Fruit fly (Drosophila melanogaster) Kc167 (cell line): Measurements from ENCODE around the gene vito.

ENCODE experiments used
- Myc ChIP-seq: fragments of >200 bp; optimal IDR thresholded peaks from 2 replicates; lab custom pipeline; 2017; ENCODE audit warnings: missing external identifiers
- Sin3A ChIP-seq: fragments of >200 bp; optimal IDR thresholded peaks from 2 replicates; lab custom pipeline; 2018; ENCODE audit warnings: missing external identifiers
- h ChIP-seq: fragments of >200 bp; optimal IDR thresholded peaks from 3 replicates; lab custom pipeline; 2018; ENCODE audit warnings: missing external identifiers
- insv ChIP-seq: fragments of >200 bp; optimal IDR thresholded peaks from 3 replicates; lab custom pipeline; 2018; ENCODE audit warnings: missing external identifiers
- psq ChIP-seq: fragments of >200 bp; optimal IDR thresholded peaks from 2 replicates; lab custom pipeline; 2017; ENCODE audit warnings: missing external identifiers
- ttk ChIP-seq: sonication (Bioruptor generic); optimal IDR thresholded peaks from 2 replicates; lab custom pipeline; 2017; ENCODE audit warnings: missing external identifiers

dm6 chr3L:5765844-5766200 lies 11.3 kb downstream of the vito start, which contains the start of gene Txl:
- TF ChIP-seq h (lab: Kevin White, UChicago) (no peak), psq (no peak), Sin3A (lab: Kevin White, UChicago) (no peak), ttk (no peak), insv (lab: Kevin White, UChicago) (no peak), Myc (lab: Kevin White, UChicago) (no peak)
